Worm (Caenorhabditis elegans) whole organism, mixed stage, embryonic: ENCODE results near the gene ugt-63.

Source experiments
- M03D4.4 ChIP-seq: sonication (generic microtip); optimal IDR thresholded peaks from 2 replicates; lab custom pipeline; 2017; ENCODE audit warnings: mild to moderate bottlenecking, missing genetic modification characterization, missing compliant biosample characterization
- bed-3 ChIP-seq: fragments of 200-800 bp; sonication (Bioruptor generic); optimal IDR thresholded peaks from 3 replicates; lab custom pipeline; 2018; ENCODE audit warnings: mild to moderate bottlenecking, missing genetic modification characterization, moderate library complexity, missing compliant biosample characterization
- blmp-1 ChIP-seq: fragments of 150-350 bp; optimal IDR thresholded peaks from 2 replicates; lab custom pipeline; 2014; ENCODE audit warnings: missing biosample characterization, missing genetic modification characterization
- ceh-43 ChIP-seq: fragments of 200-800 bp; sonication (Bioruptor generic); optimal IDR thresholded peaks from 2 replicates; lab custom pipeline; 2018; ENCODE audit warnings: mild to moderate bottlenecking, missing genetic modification characterization, moderate library complexity, missing compliant biosample characterization
- ceh-83 ChIP-seq: fragments of 200-800 bp; sonication (Bioruptor generic); optimal IDR thresholded peaks from 2 replicates; lab custom pipeline; 2018; ENCODE audit warnings: mild to moderate bottlenecking, missing genetic modification characterization, missing compliant biosample characterization
- ces-1 ChIP-seq: fragments of 150-350 bp; optimal IDR thresholded peaks from 2 replicates; lab custom pipeline; 2014; ENCODE audit warnings: missing biosample characterization, missing genetic modification reagents, missing genetic modification characterization
- cnd-1 ChIP-seq: fragments of 200-800 bp; sonication (Bioruptor generic); optimal IDR thresholded peaks from 2 replicates; lab custom pipeline; 2018; ENCODE audit warnings: mild to moderate bottlenecking, missing genetic modification characterization, missing compliant biosample characterization
- drap-1 ChIP-seq: fragments of 200-800 bp; sonication (Bioruptor generic); optimal IDR thresholded peaks from 3 replicates; lab custom pipeline; 2018; ENCODE audit warnings: mild to moderate bottlenecking, missing genetic modification characterization, missing compliant biosample characterization
- elt-1 ChIP-seq: sonication (generic microtip); optimal IDR thresholded peaks from 2 replicates; lab custom pipeline; 2017; ENCODE audit warnings: missing genetic modification characterization, mild to moderate bottlenecking, missing compliant biosample characterization, antibody characterized with exemption, moderate library complexity, borderline replicate concordance; ENCODE audit not compliant: insufficient read depth
- elt-3 ChIP-seq: fragments of 150-350 bp; optimal IDR thresholded peaks from 2 replicates; lab custom pipeline; 2014; ENCODE audit warnings: missing biosample characterization, missing genetic modification characterization
- flh-1 ChIP-seq: fragments of 200-800 bp; sonication (Bioruptor generic); optimal IDR thresholded peaks from 2 replicates; lab custom pipeline; 2018; ENCODE audit warnings: mild to moderate bottlenecking, missing genetic modification characterization, moderate library complexity, missing compliant biosample characterization
- ham-2 ChIP-seq: fragments of 200-800 bp; sonication (Bioruptor generic); optimal IDR thresholded peaks from 2 replicates; lab custom pipeline; 2018; ENCODE audit warnings: mild to moderate bottlenecking, missing genetic modification characterization, missing compliant biosample characterization
- hlh-1 ChIP-seq: fragments of 150-350 bp; optimal IDR thresholded peaks from 2 replicates; lab custom pipeline; 2014; ENCODE audit warnings: missing biosample characterization, missing genetic modification reagents, missing genetic modification characterization
- lin-13 ChIP-seq: fragments of 150-350 bp; optimal IDR thresholded peaks from 2 replicates; lab custom pipeline; 2014; ENCODE audit warnings: missing biosample characterization, missing genetic modification characterization
- lsy-2 ChIP-seq: fragments of 150-350 bp; optimal IDR thresholded peaks from 2 replicates; lab custom pipeline; 2014; ENCODE audit warnings: missing biosample characterization, missing genetic modification characterization
- mab-5 ChIP-seq: fragments of 150-350 bp; optimal IDR thresholded peaks from 2 replicates; lab custom pipeline; 2014; ENCODE audit warnings: missing biosample characterization, missing genetic modification characterization
- mep-1 ChIP-seq: fragments of 150-350 bp; optimal IDR thresholded peaks from 2 replicates; lab custom pipeline; 2017; ENCODE audit warnings: missing biosample characterization, missing genetic modification reagents, missing genetic modification characterization, inconsistent platforms
- mls-2 ChIP-seq: sonication (generic microtip); optimal IDR thresholded peaks from 2 replicates; lab custom pipeline; 2016; ENCODE audit warnings: mild to moderate bottlenecking, missing genetic modification characterization, moderate library complexity, missing compliant biosample characterization
- nhr-12 ChIP-seq: fragments of 150-350 bp; optimal IDR thresholded peaks from 2 replicates; lab custom pipeline; 2014; ENCODE audit warnings: missing biosample characterization, missing genetic modification characterization
- nhr-2 ChIP-seq: fragments of 150-350 bp; optimal IDR thresholded peaks from 2 replicates; lab custom pipeline; 2014; ENCODE audit warnings: missing biosample characterization, missing genetic modification characterization
- nhr-237 ChIP-seq: fragments of 150-350 bp; optimal IDR thresholded peaks from 2 replicates; lab custom pipeline; 2014; ENCODE audit warnings: missing biosample characterization, missing genetic modification characterization
- nhr-28 ChIP-seq: fragments of 150-350 bp; optimal IDR thresholded peaks from 2 replicates; lab custom pipeline; 2014; ENCODE audit warnings: missing biosample characterization, missing genetic modification characterization
- nhr-76 ChIP-seq: sonication (generic microtip); optimal IDR thresholded peaks from 2 replicates; lab custom pipeline; 2017; ENCODE audit warnings: missing biosample characterization, missing genetic modification characterization
- pha-4 ChIP-seq: fragments of 150-350 bp; optimal IDR thresholded peaks from 2 replicates; lab custom pipeline; 2018; ENCODE audit warnings: missing biosample characterization, missing genetic modification reagents, missing genetic modification characterization
- sem-2 ChIP-seq: fragments of 200-800 bp; sonication (Bioruptor generic); optimal IDR thresholded peaks from 2 replicates; lab custom pipeline; 2018; ENCODE audit warnings: mild to moderate bottlenecking, missing genetic modification characterization, missing compliant biosample characterization
- snpc-4 ChIP-seq: fragments of 150-350 bp; optimal IDR thresholded peaks from 2 replicates; lab custom pipeline; 2014; ENCODE audit warnings: missing biosample characterization, missing genetic modification characterization
- sptf-1 ChIP-seq: sonication (generic microtip); optimal IDR thresholded peaks from 2 replicates; lab custom pipeline; 2017; ENCODE audit warnings: mild to moderate bottlenecking, missing genetic modification characterization, moderate library complexity, missing compliant biosample characterization
- tbx-8 ChIP-seq: fragments of 200-800 bp; sonication (Bioruptor generic); optimal IDR thresholded peaks from 2 replicates; lab custom pipeline; 2018; ENCODE audit warnings: mild to moderate bottlenecking, missing genetic modification characterization, moderate library complexity, missing compliant biosample characterization
- unc-120 ChIP-seq: sonication (generic microtip); optimal IDR thresholded peaks from 2 replicates; lab custom pipeline; 2017; ENCODE audit warnings: missing genetic modification characterization, missing compliant biosample characterization; ENCODE audit not compliant: poor library complexity, severe bottlenecking
- unc-39 ChIP-seq: fragments of 150-350 bp; optimal IDR thresholded peaks from 2 replicates; lab custom pipeline; 2014; ENCODE audit warnings: missing biosample characterization, missing genetic modification characterization
- unc-62 ChIP-seq: fragments of 150-350 bp; optimal IDR thresholded peaks from 2 replicates; lab custom pipeline; 2014; ENCODE audit warnings: missing biosample characterization, missing genetic modification reagents, missing genetic modification characterization
- ztf-11 ChIP-seq: fragments of 150-350 bp; optimal IDR thresholded peaks from 2 replicates; lab custom pipeline; 2014; ENCODE audit warnings: missing biosample characterization, missing genetic modification characterization

The ugt-63 gene

DNA sequence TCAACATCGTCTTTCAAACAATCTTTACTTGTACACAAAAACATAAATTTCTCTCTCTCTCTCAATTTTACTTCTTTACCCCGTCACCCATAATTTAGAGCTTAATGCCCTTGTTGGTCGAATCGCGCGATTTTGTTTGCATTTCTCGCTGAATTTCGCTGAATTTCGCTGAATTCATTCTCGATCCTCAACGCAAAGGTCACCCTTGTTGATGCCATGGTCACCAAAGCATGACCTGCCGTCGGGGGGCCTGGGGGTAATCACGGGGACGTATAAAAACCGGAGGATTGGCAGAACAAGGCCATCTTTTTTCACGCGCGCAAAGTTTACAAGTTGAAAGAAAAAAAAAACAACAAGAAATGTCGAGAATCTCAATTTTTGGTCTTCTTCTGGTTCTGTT is 19.4 kb upstream of the ugt-63 start, which contains the start of gene F14F9.8:
Gene F14F9.8 (plus strand): TSS at position 301 of the 400 bp plus-strand sequence.
- TF ChIP-seq cnd-1 (no peak), pha-4 (tag; lab: Kevin White, UChicago) (no peak), snpc-4 (tag; lab: Kevin White, UChicago) (no peak), flh-1 (GFP tag; lab: Kevin White, UChicago) (no peak), ceh-43 (GFP tag; lab: Kevin White, UChicago) (no peak), ham-2 (GFP tag; lab: Kevin White, UChicago) (no peak), nhr-12 (tag; lab: Kevin White, UChicago) (no peak), sptf-1 (tag; lab: Kevin White, UChicago) (no peak), mab-5 (tag; lab: Kevin White, UChicago) (no peak), ces-1 (GFP tag; lab: Kevin White, UChicago) (no peak), ceh-83 (no peak), nhr-2 (tag; lab: Kevin White, UChicago) (no peak), blmp-1 (tag; lab: Kevin White, UChicago) (no peak), lsy-2 (tag; lab: Kevin White, UChicago) (no peak), hlh-1 (tag; lab: Kevin White, UChicago) (no peak)

DNA sequence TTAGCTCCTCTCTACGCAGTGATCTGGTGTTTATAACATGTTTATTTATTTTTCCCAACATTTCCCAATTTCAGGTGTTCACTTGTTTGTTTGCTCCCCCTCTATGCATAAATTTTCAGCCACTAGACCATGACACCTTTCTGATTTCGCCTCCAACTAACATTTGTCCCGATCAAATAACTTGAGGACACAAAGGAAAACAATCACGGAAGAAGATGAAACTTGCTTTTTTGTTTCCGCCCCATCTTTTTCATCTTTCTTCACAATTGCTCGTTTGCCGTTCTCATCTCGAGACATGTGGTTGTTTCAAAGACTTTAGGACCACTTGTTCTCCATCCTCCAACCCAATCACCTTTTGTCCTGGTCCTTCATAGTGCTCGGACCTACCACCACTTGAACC is 16.2 kb upstream of the ugt-63 start, which contains the start of gene F14F9.5:
Gene F14F9.5 (plus strand): TSS at position 301 of the 400 bp plus-strand sequence.
- TF ChIP-seq blmp-1 (tag; lab: Kevin White, UChicago) (no peak), pha-4 (tag; lab: Kevin White, UChicago) (no peak), nhr-2 (tag; lab: Kevin White, UChicago) (no peak), elt-3 (no peak), mab-5 (tag; lab: Kevin White, UChicago) (no peak), nhr-237 (tag; lab: Kevin White, UChicago) (no peak), sem-2 (GFP tag; lab: Kevin White, UChicago) (no peak), ham-2 (GFP tag; lab: Kevin White, UChicago) (no peak), M03D4.4 (tag; lab: Kevin White, UChicago) (no peak)

DNA sequence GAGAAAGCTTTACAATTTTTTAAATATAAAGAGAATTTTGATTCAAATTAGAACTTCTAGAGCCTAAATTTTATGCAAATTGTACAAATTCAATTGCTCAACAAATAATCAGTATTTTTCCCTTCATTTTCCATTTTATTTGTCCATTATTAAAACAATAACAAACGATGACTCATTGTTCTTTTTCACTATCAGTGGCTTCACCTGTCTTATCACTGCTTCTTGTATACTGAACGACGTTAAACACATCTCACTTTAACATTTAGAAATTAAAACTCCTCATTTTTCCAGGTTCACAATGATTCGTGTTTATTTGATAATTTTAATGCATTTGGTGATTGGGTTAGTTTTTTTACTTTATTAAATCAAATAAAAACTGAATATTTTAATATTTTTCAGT is 9.1 kb upstream of the ugt-63 start, which contains the start of gene sid-1:
Gene sid-1 (plus strand): TSS at position 292 of the 400 bp plus-strand sequence.
- no peak for TF ChIP-seq tbx-8
- no peak for TF ChIP-seq drap-1 (GFP tag; lab: Kevin White, UChicago)
- TF ChIP-seq cnd-1, result no peak
- TF ChIP-seq blmp-1 (tag; lab: Kevin White, UChicago), result no peak
- no peak for TF ChIP-seq mab-5 (tag; lab: Kevin White, UChicago)
- TF ChIP-seq lsy-2 (tag; lab: Kevin White, UChicago), result no peak
- no peak for TF ChIP-seq mls-2 (tag; lab: Kevin White, UChicago)
- no peak for TF ChIP-seq pha-4 (tag; lab: Kevin White, UChicago)
- TF ChIP-seq lin-13 (tag; lab: Kevin White, UChicago), result no peak
- no peak for TF ChIP-seq snpc-4 (tag; lab: Kevin White, UChicago)
- no peak for TF ChIP-seq bed-3
- no peak for TF ChIP-seq nhr-76 (tag; lab: Kevin White, UChicago)
- TF ChIP-seq mep-1 (tag; lab: Kevin White, UChicago), result no peak

DNA sequence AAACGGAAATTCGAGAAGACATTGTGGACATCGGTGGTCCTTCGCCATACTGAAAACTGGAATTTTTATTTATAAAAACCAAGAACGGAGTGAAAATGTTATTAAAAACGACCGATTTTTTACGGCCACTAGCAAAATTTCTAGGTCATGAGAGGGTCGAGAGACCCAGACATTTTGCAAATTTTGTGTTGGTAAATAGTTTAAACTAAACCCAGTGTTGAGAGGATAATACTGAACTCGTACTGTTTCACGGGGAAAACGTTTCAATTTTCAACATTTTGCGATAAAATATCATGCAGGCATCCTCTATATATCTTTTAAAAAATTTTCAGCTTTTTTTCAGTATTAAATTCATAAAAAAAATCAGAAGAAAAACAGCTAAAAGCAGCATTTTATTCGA is 8.5 kb upstream of the ugt-63 start, which contains the start of gene C04F5.9:
Gene C04F5.9 (minus strand): TSS at position 101 of the 400 bp plus-strand sequence.
- TF ChIP-seq unc-120 (no peak), lsy-2 (tag; lab: Kevin White, UChicago) (no peak), ceh-43 (GFP tag; lab: Kevin White, UChicago) (no peak), mab-5 (tag; lab: Kevin White, UChicago) (no peak), nhr-28 (tag; lab: Kevin White, UChicago) (no peak), lin-13 (tag; lab: Kevin White, UChicago) (no peak), unc-62 (GFP tag; lab: Kevin White, UChicago) (no peak), blmp-1 (tag; lab: Kevin White, UChicago) (no peak), elt-1 (tag; lab: Kevin White, UChicago) (no peak), nhr-2 (tag; lab: Kevin White, UChicago) (no peak), elt-3 (no peak), unc-39 (no peak), ces-1 (GFP tag; lab: Kevin White, UChicago) (no peak), ztf-11 (tag; lab: Kevin White, UChicago) (no peak), sptf-1 (tag; lab: Kevin White, UChicago) (no peak), ceh-83 (no peak), ham-2 (GFP tag; lab: Kevin White, UChicago) (no peak)
